Fruit fly (Drosophila melanogaster) whole organism, embryonic: ENCODE measurements around the gene CG32651.

Source experiments
- Ada2b ChIP-seq: fragments of 200-800 bp; sonication (Bioruptor generic); IDR thresholded peaks from 2 replicates; pipeline ENCODE4 v1.3.6; 2022; ENCODE audit warnings: missing biosample characterization, missing genetic modification characterization
- Blimp-1 ChIP-seq: fragments of 200-800 bp; sonication (Bioruptor generic); optimal IDR thresholded peaks from 3 replicates; lab custom pipeline; 2018; ENCODE audit warnings: missing biosample characterization, missing genetic modification characterization, mild to moderate bottlenecking, moderate library complexity, missing genetic modification reagents
- CG10431 ChIP-seq: fragments of 200-800 bp; sonication (Bioruptor generic); optimal IDR thresholded peaks from 3 replicates; lab custom pipeline; 2018; ENCODE audit warnings: missing biosample characterization, mild to moderate bottlenecking, missing genetic modification characterization
- CG11504 ChIP-seq: fragments of 200-800 bp; sonication (Bioruptor generic); optimal IDR thresholded peaks from 3 replicates; lab custom pipeline; 2019; ENCODE audit warnings: missing biosample characterization, mild to moderate bottlenecking, missing genetic modification characterization, moderate library complexity
- CG12769 ChIP-seq: fragments of 200-800 bp; sonication (Bioruptor generic); optimal IDR thresholded peaks from 2 replicates; lab custom pipeline; 2019; ENCODE audit warnings: missing biosample characterization, mild to moderate bottlenecking, missing genetic modification characterization, moderate library complexity
- CG13123 ChIP-seq: fragments of 200-800 bp; sonication (Bioruptor generic); optimal IDR thresholded peaks from 2 replicates; lab custom pipeline; 2016; ENCODE audit warnings: missing biosample characterization, missing genetic modification characterization
- CG13424 ChIP-seq: fragments of 200-800 bp; sonication (Bioruptor generic); optimal IDR thresholded peaks from 2 replicates; lab custom pipeline; 2019; ENCODE audit warnings: missing biosample characterization, mild to moderate bottlenecking, missing genetic modification characterization, moderate library complexity
- CG15269 ChIP-seq: fragments of 200-800 bp; sonication (Bioruptor generic); optimal IDR thresholded peaks from 2 replicates; lab custom pipeline; 2018; ENCODE audit warnings: missing biosample characterization, mild to moderate bottlenecking, missing genetic modification characterization, moderate library complexity
- CG2116 ChIP-seq: fragments of 200-800 bp; sonication (Bioruptor generic); optimal IDR thresholded peaks from 3 replicates; lab custom pipeline; 2018; ENCODE audit warnings: missing biosample characterization, mild to moderate bottlenecking, missing genetic modification characterization
- CG2875 ChIP-seq: fragments of 200-800 bp; sonication (Bioruptor generic); optimal IDR thresholded peaks from 2 replicates; lab custom pipeline; 2017; ENCODE audit warnings: missing biosample characterization, mild to moderate bottlenecking, missing genetic modification characterization, missing genetic modification reagents
- CG30403 ChIP-seq: fragments of 200-800 bp; sonication (Bioruptor generic); optimal IDR thresholded peaks from 3 replicates; lab custom pipeline; 2016; ENCODE audit warnings: missing biosample characterization, missing genetic modification characterization
- CG4424 ChIP-seq: fragments of 200-800 bp; sonication (Bioruptor generic); optimal IDR thresholded peaks from 3 replicates; lab custom pipeline; 2016; ENCODE audit warnings: missing biosample characterization, missing genetic modification characterization
- CG4820 ChIP-seq: fragments of 200-800 bp; sonication (Bioruptor generic); optimal IDR thresholded peaks from 3 replicates; lab custom pipeline; 2016; ENCODE audit warnings: missing biosample characterization, missing genetic modification characterization
- CoRest ChIP-seq: fragments of 200-800 bp; sonication (Bioruptor generic); optimal IDR thresholded peaks from 3 replicates; lab custom pipeline; 2018; ENCODE audit warnings: missing biosample characterization, mild to moderate bottlenecking, missing genetic modification characterization, moderate library complexity
- Dek ChIP-seq: fragments of 200-800 bp; sonication (Bioruptor generic); optimal IDR thresholded peaks from 3 replicates; lab custom pipeline; 2019; ENCODE audit warnings: missing biosample characterization, mild to moderate bottlenecking, missing genetic modification characterization, moderate library complexity
- Eip74EF ChIP-seq, 2 experiments: fragments of 200-800 bp in 1 of 2; fragments of >200 bp in 1 of 2; sonication (Bioruptor generic) in 1 of 2; optimal IDR thresholded peaks; 2 replicates each; lab custom pipeline; 2017 to 2019; ENCODE audit warnings: missing biosample characterization in 2 of 2, missing genetic modification characterization in 2 of 2, mild to moderate bottlenecking in 1 of 2, moderate library complexity in 1 of 2
- Gug ChIP-seq: fragments of 200-800 bp; sonication (Bioruptor generic); IDR thresholded peaks from 4 replicates; pipeline ENCODE4 v1.3.6; 2022; ENCODE audit warnings: missing biosample characterization, missing genetic modification characterization
- Hr51 ChIP-seq, 2 experiments: fragments of 200-800 bp; sonication (Bioruptor generic); optimal IDR thresholded peaks; 2 replicates in 1 of 2; 3 replicates in 1 of 2; lab custom pipeline; 2016 to 2018; ENCODE audit warnings: missing biosample characterization in 2 of 2, missing genetic modification characterization in 2 of 2, mild to moderate bottlenecking in 1 of 2, moderate library complexity in 1 of 2
- Oli ChIP-seq: fragments of 200-800 bp; sonication (Bioruptor generic); optimal IDR thresholded peaks from 2 replicates; lab custom pipeline; 2018; ENCODE audit warnings: missing biosample characterization, mild to moderate bottlenecking, missing genetic modification characterization, moderate library complexity
- Opbp ChIP-seq: fragments of 200-800 bp; sonication (Bioruptor generic); IDR thresholded peaks from 3 replicates; pipeline ENCODE4 v1.3.6; 2022; ENCODE audit warnings: missing biosample characterization, missing genetic modification characterization; ENCODE audit not compliant: partially characterized antibody
- PHDP ChIP-seq: fragments of 200-800 bp; sonication (Bioruptor generic); optimal IDR thresholded peaks from 3 replicates; lab custom pipeline; 2018; ENCODE audit warnings: missing biosample characterization, mild to moderate bottlenecking, missing genetic modification characterization, moderate library complexity
- Scr ChIP-seq: fragments of 200-800 bp; sonication (Bioruptor generic); IDR thresholded peaks from 2 replicates; pipeline ENCODE4 v1.3.6; 2022; ENCODE audit warnings: missing biosample characterization, missing genetic modification characterization; ENCODE audit not compliant: partially characterized antibody
- Six4 ChIP-seq: fragments of 200-800 bp; sonication (Bioruptor generic); optimal IDR thresholded peaks from 2 replicates; lab custom pipeline; 2016; ENCODE audit warnings: missing biosample characterization, missing genetic modification characterization
- Sox100B ChIP-seq: fragments of 200-800 bp; sonication (Bioruptor generic); optimal IDR thresholded peaks from 3 replicates; lab custom pipeline; 2018; ENCODE audit warnings: missing biosample characterization, mild to moderate bottlenecking, missing genetic modification characterization
- Sox102F ChIP-seq: fragments of 200-800 bp; sonication (Bioruptor generic); optimal IDR thresholded peaks from 2 replicates; lab custom pipeline; 2018; ENCODE audit warnings: missing biosample characterization, mild to moderate bottlenecking, missing genetic modification characterization, moderate library complexity
- Xbp1 ChIP-seq: fragments of 200-800 bp; sonication (Bioruptor generic); optimal IDR thresholded peaks from 3 replicates; lab custom pipeline; 2016; ENCODE audit warnings: missing biosample characterization, mild to moderate bottlenecking, missing genetic modification characterization
- Xrp1 ChIP-seq: fragments of 200-800 bp; sonication (Bioruptor generic); IDR thresholded peaks from 2 replicates; pipeline ENCODE4 v1.3.6; 2022; ENCODE audit warnings: missing biosample characterization, missing genetic modification characterization
- bab2 ChIP-seq: fragments of 200-800 bp; sonication (Bioruptor generic); optimal IDR thresholded peaks from 2 replicates; lab custom pipeline; 2016; ENCODE audit warnings: missing biosample characterization, missing genetic modification characterization
- cad ChIP-seq: fragments of >200 bp; optimal IDR thresholded peaks from 2 replicates; lab custom pipeline; 2017; ENCODE audit warnings: missing biosample characterization, missing genetic modification characterization
- ci ChIP-seq: fragments of 200-800 bp; sonication (Bioruptor generic); IDR thresholded peaks from 3 replicates; pipeline ENCODE4 v1.3.6; 2022; ENCODE audit warnings: missing biosample characterization, missing genetic modification characterization
- cwo ChIP-seq: fragments of 200-800 bp; sonication (Bioruptor generic); optimal IDR thresholded peaks from 3 replicates; lab custom pipeline; 2017; ENCODE audit warnings: missing biosample characterization, missing genetic modification characterization, mild to moderate bottlenecking, moderate library complexity, missing genetic modification reagents
- dmrt99B ChIP-seq: fragments of 200-800 bp; sonication (Bioruptor generic); optimal IDR thresholded peaks from 2 replicates; lab custom pipeline; 2018; ENCODE audit warnings: missing biosample characterization, mild to moderate bottlenecking, missing genetic modification characterization, moderate library complexity
- fd96Cb ChIP-seq: fragments of 200-800 bp; sonication (Bioruptor generic); optimal IDR thresholded peaks from 2 replicates; lab custom pipeline; 2018; ENCODE audit warnings: missing biosample characterization, mild to moderate bottlenecking, missing genetic modification characterization, moderate library complexity
- gem ChIP-seq: fragments of 200-800 bp; sonication (Bioruptor generic); optimal IDR thresholded peaks from 2 replicates; lab custom pipeline; 2019; ENCODE audit warnings: missing biosample characterization, mild to moderate bottlenecking, missing genetic modification characterization, moderate library complexity
- grau ChIP-seq: fragments of 200-800 bp; optimal IDR thresholded peaks from 3 replicates; lab custom pipeline; 2019; ENCODE audit warnings: missing biosample characterization, mild to moderate bottlenecking, missing genetic modification characterization, moderate library complexity
- her ChIP-seq: fragments of 200-800 bp; sonication (Bioruptor generic); optimal IDR thresholded peaks from 2 replicates; lab custom pipeline; 2016; ENCODE audit warnings: missing biosample characterization, missing genetic modification characterization
- hkb ChIP-seq, 2 experiments: fragments of 200-800 bp in 1 of 2; fragments of >200 bp in 1 of 2; sonication (Bioruptor generic) in 1 of 2; IDR thresholded peaks in 1 of 2; optimal IDR thresholded peaks in 1 of 2; 2 replicates each; pipeline versions ENCODE4 v1.3.6 to Lab custom; 2017 to 2022; ENCODE audit warnings: missing biosample characterization in 1 of 2, missing genetic modification characterization in 1 of 2
- jigr1 ChIP-seq: fragments of 200-800 bp; sonication (Bioruptor generic); IDR thresholded peaks from 3 replicates; pipeline ENCODE4 v1.3.6; 2022; ENCODE audit warnings: missing biosample characterization, missing genetic modification characterization
- mirr ChIP-seq: fragments of 200-800 bp; sonication (Bioruptor generic); optimal IDR thresholded peaks from 3 replicates; lab custom pipeline; 2018; ENCODE audit warnings: missing biosample characterization, mild to moderate bottlenecking, missing genetic modification characterization
- mld ChIP-seq: fragments of 200-800 bp; sonication (Bioruptor generic); IDR thresholded peaks from 3 replicates; pipeline ENCODE4 v1.3.6; 2022; ENCODE audit warnings: missing biosample characterization, missing genetic modification characterization; ENCODE audit not compliant: partially characterized antibody
- nmo ChIP-seq: fragments of 200-800 bp; sonication (Bioruptor generic); optimal IDR thresholded peaks from 2 replicates; lab custom pipeline; 2018; ENCODE audit warnings: missing biosample characterization, mild to moderate bottlenecking, missing genetic modification characterization, moderate library complexity
- oc ChIP-seq: fragments of 200-800 bp; sonication (Bioruptor generic); optimal IDR thresholded peaks from 2 replicates; lab custom pipeline; 2018; ENCODE audit warnings: missing biosample characterization, mild to moderate bottlenecking, missing genetic modification characterization, moderate library complexity
- pb ChIP-seq: fragments of 200-800 bp; sonication (Bioruptor generic); optimal IDR thresholded peaks from 3 replicates; lab custom pipeline; 2016; ENCODE audit warnings: missing biosample characterization, missing genetic modification characterization
- row ChIP-seq: fragments of 200-800 bp; sonication (Bioruptor generic); IDR thresholded peaks from 3 replicates; pipeline ENCODE4 v1.3.6; 2022; ENCODE audit warnings: missing biosample characterization, missing genetic modification characterization
- sc ChIP-seq, 3 experiments: fragments of >200 bp in 2 of 3; fragments of 200-800 bp in 1 of 3; sonication (Bioruptor generic) in 1 of 3; optimal IDR thresholded peaks; 2 replicates in 2 of 3; 3 replicates in 1 of 3; lab custom pipeline; 2017; ENCODE audit warnings: mild to moderate bottlenecking in 1 of 3, missing biosample characterization in 1 of 3, missing genetic modification characterization in 1 of 3, missing genetic modification reagents in 1 of 3
- slbo ChIP-seq: fragments of 200-800 bp; sonication (Bioruptor generic); IDR thresholded peaks from 2 replicates; pipeline ENCODE4 v1.3.6; 2022; ENCODE audit warnings: missing biosample characterization, missing genetic modification characterization
- toy ChIP-seq: fragments of 200-800 bp; sonication (Bioruptor generic); IDR thresholded peaks from 2 replicates; pipeline ENCODE4 v1.3.6; 2022; ENCODE audit warnings: missing biosample characterization, missing genetic modification characterization

Gene CG32651

DNA sequence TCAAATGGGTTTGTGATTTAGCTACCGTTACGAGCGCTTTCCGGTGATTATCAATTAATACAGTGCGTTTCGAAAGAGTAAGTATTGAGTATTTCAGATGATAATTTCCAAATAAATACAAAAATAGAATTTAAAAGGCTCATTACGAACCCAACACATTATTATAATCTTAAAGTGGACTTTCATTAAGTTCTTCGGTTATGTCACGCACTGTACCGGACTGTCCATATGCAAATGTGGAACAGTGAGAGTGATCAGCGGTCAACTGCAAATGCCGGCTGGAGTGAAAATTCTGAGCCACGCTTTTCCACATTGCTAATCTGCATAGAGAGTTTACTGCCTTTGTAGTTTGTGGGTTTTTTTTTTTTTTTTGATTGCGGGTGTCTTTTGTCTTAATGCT, 45.4 kb upstream of the CG32651 start (continued):
- TF ChIP-seq PHDP (tag; lab: Kevin White, UChicago) = peak; percentile 7
- no peak for TF ChIP-seq hkb (optimal IDR thresholded peaks at IDR 0.05; lab: Kevin White, UChicago)
- TF ChIP-seq hkb (GFP tag; IDR thresholded peaks at IDR 0.05; lab: Robert Waterston, UW) = peak; percentile 18; the same call in 1 of the 2 replicates
- TF ChIP-seq jigr1 (GFP tag; lab: Robert Waterston, UW) = no peak
- TF ChIP-seq Opbp = no peak
- TF ChIP-seq grau (tag; lab: Kevin White, UChicago) = peak; percentile 8
- TF ChIP-seq Six4 (GFP tag; lab: Kevin White, UChicago) = no peak
- TF ChIP-seq CG12769 (tag; lab: Kevin White, UChicago) = peak; percentile 26
- TF ChIP-seq Dek (tag; lab: Kevin White, UChicago) = no peak
- peak; percentile 48 for TF ChIP-seq CG11504 (tag; lab: Kevin White, UChicago)
- TF ChIP-seq CG13123 (GFP tag; lab: Kevin White, UChicago) = no peak
- peak; percentile 1 for TF ChIP-seq oc (tag; lab: Kevin White, UChicago)
- TF ChIP-seq mirr = no peak
- TF ChIP-seq row = peak; percentile 31; the same call in 1 of the 3 replicates
- no peak for TF ChIP-seq Scr (GFP tag; lab: Robert Waterston, UW)
- 0 out of 2 replicates have a peak, but pooled peaks have one; percentile 12 for TF ChIP-seq slbo (GFP tag; lab: Robert Waterston, UW)
- TF ChIP-seq Gug (GFP tag; lab: Robert Waterston, UW) = no peak
- TF ChIP-seq her (GFP tag; lab: Kevin White, UChicago) = no peak
- TF ChIP-seq pb (GFP tag; lab: Kevin White, UChicago) = no peak
- TF ChIP-seq bab2 (GFP tag; lab: Kevin White, UChicago) = no peak
- peak; percentile 29 for TF ChIP-seq nmo (GFP tag; lab: Kevin White, UChicago)
- no peak for TF ChIP-seq mld (GFP tag; lab: Robert Waterston, UW)
- no peak for TF ChIP-seq Eip74EF (GFP tag; optimal IDR thresholded peaks at IDR 0.05; lab: Kevin White, UChicago)

DNA sequence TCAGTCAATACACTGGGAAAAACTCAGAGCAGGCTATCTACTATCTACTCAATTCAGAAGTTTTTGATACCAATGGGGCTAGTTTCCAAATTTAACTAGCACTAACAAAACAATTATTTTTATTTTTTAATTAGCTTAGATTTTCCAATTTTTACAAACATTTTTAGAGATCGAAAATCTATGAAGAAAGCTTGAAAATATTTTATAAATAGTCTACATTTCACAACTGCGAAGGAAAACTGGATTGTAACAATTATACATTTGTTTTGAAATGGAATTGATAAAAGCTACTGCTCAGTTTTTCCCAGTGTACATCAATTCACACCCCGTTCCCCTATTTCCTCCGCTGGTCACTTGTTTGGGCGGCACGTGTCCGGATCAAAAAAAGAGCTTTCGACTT, 39.6 kb upstream of the CG32651 start:
- no peak for TF ChIP-seq cad (GFP tag; lab: Kevin White, UChicago)
- peak; percentile 56 for TF ChIP-seq Sox102F (GFP tag; lab: Kevin White, UChicago)
- TF ChIP-seq hkb (optimal IDR thresholded peaks at IDR 0.05; lab: Kevin White, UChicago) = no peak
- TF ChIP-seq hkb (GFP tag; IDR thresholded peaks at IDR 0.05; lab: Robert Waterston, UW) = peak; percentile 34
- no peak for TF ChIP-seq CG2116 (GFP tag; lab: Kevin White, UChicago)
- peak; percentile 56 for TF ChIP-seq gem (tag; lab: Kevin White, UChicago)
- peak; percentile 41 for TF ChIP-seq CG11504 (tag; lab: Kevin White, UChicago)
- TF ChIP-seq grau (tag; lab: Kevin White, UChicago) = peak; percentile 31
- TF ChIP-seq Hr51 (GFP tag; optimal IDR thresholded peaks at IDR 0.05; lab: Kevin White, UChicago) = peak in 1 of 2 experiments; percentile 40
- TF ChIP-seq ci = no peak
- no peak for TF ChIP-seq sc (optimal IDR thresholded peaks at IDR 0.05; lab: Kevin White, UChicago)
- TF ChIP-seq sc (GFP tag; optimal IDR thresholded peaks at IDR 0.05; lab: Kevin White, UChicago) = no peak
- TF ChIP-seq CG2875 = no peak
- TF ChIP-seq fd96Cb = peak; percentile 15
- TF ChIP-seq Oli (tag; lab: Kevin White, UChicago) = peak; percentile 25
- TF ChIP-seq CG30403 (GFP tag; lab: Kevin White, UChicago) = peak; percentile 26
- peak; percentile 7 for TF ChIP-seq CG4424
- TF ChIP-seq Xbp1 (GFP tag; lab: Kevin White, UChicago) = peak; percentile 6
- TF ChIP-seq Xrp1 (GFP tag; lab: Robert Waterston, UW) = peak; percentile 10; the same call in 1 of the 2 replicates
- peak; percentile 5 for TF ChIP-seq CG4820 (GFP tag; lab: Kevin White, UChicago)
- TF ChIP-seq Sox100B = peak; percentile 44
- TF ChIP-seq dmrt99B (tag; lab: Kevin White, UChicago) = peak; percentile 47
- TF ChIP-seq Ada2b (GFP tag; lab: Robert Waterston, UW) = 0 out of 2 replicates have a peak, but pooled peaks have one; percentile 10
- no peak for TF ChIP-seq toy (GFP tag; lab: Robert Waterston, UW)
- no peak for TF ChIP-seq CG10431 (GFP tag; lab: Kevin White, UChicago)
- peak; percentile 51 for TF ChIP-seq cwo (GFP tag; lab: Kevin White, UChicago)
- TF ChIP-seq CoRest = peak; percentile 13
- peak; percentile 14 for TF ChIP-seq CG15269 (tag; lab: Kevin White, UChicago)
- peak; percentile 7 for TF ChIP-seq CG13424 (tag; lab: Kevin White, UChicago)
- TF ChIP-seq Blimp-1 (GFP tag; lab: Kevin White, UChicago) = peak; percentile 24
